Worm (Caenorhabditis elegans): ENCODE data around the gene Y97E10AR.2.

DNA sequence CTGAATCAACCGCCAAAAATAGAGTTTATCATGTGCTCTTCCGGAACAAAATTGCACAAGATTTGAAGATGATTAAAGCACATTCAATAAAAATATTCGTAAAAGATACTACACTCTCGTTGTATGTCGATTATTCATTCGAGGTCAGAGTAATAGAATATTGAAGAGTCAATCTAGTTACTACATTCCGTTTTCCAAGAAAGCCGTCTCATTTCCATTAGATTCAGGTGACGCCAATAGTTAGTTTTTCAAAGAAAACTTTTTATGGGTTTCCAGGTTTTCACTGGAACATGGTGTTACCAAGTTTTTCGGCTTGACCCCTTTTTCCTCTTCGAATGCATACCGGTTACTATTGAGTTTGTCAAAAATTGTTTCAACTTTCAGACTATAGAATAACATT lies 25.5 kb upstream of the Y97E10AR.2 start:
- no peak for TF ChIP-seq ama-1 (optimal IDR thresholded peaks at IDR 0.05)
- no peak for TF ChIP-seq tra-4 (tag; optimal IDR thresholded peaks at IDR 0.05)
- no peak for TF ChIP-seq hmbx-1 (tag; optimal IDR thresholded peaks at IDR 0.05)
- no peak for TF ChIP-seq hnd-1 (tag; optimal IDR thresholded peaks at IDR 0.05)
- TF ChIP-seq B0310.2 (tag; optimal IDR thresholded peaks at IDR 0.05) = no peak
- no peak for TF ChIP-seq flt-1 (GFP tag; IDR thresholded peaks at IDR 0.05)
- TF ChIP-seq ceh-13 (GFP tag; optimal IDR thresholded peaks at IDR 0.05) = no peak
- TF ChIP-seq tbx-37 (GFP tag; conservative IDR thresholded peaks at IDR 0.05) = no peak
- TF ChIP-seq tbx-11 (GFP tag; IDR thresholded peaks at IDR 0.05) = no peak
- TF ChIP-seq scrt-1 (GFP tag; IDR thresholded peaks at IDR 0.05) = no peak
- TF ChIP-seq aly-1 (tag; optimal IDR thresholded peaks at IDR 0.05) = no peak
- TF ChIP-seq hmg-4 (GFP tag; optimal IDR thresholded peaks at IDR 0.05) = no peak
